Worm (Caenorhabditis elegans) whole organism, midembryonic: ENCODE data around the gene H34I24.1.

Experiments
- cog-1 ChIP-seq: sonication (generic microtip); optimal IDR thresholded peaks from 2 replicates; lab custom pipeline; 2016; ENCODE audit warnings: missing genetic modification characterization, missing compliant biosample characterization
- flt-1 ChIP-seq: fragments of 200-800 bp; sonication (Bioruptor generic); IDR thresholded peaks from 2 replicates; pipeline ENCODE4 v1.3.6; 2022; ENCODE audit warnings: missing genetic modification characterization, missing compliant biosample characterization
- klf-2 ChIP-seq: fragments of 200-800 bp; sonication (Bioruptor generic); conservative IDR thresholded peaks from 2 replicates; pipeline ENCODE4 v1.3.6; 2022; ENCODE audit warnings: missing genetic modification reagents, missing genetic modification characterization, missing compliant biosample characterization
- med-1 ChIP-seq: sonication (generic microtip); optimal IDR thresholded peaks from 2 replicates; lab custom pipeline; 2017; ENCODE audit warnings: missing genetic modification characterization, mild to moderate bottlenecking, missing compliant biosample characterization, antibody characterized with exemption, missing genetic modification reagents; ENCODE audit not compliant: insufficient read depth
- tab-1 ChIP-seq: fragments of 200-800 bp; sonication (Bioruptor generic); IDR thresholded peaks from 2 replicates; pipeline ENCODE4 v1.3.6; 2022; ENCODE audit warnings: missing genetic modification characterization, missing compliant biosample characterization
- ztf-29 ChIP-seq: fragments of 200-800 bp; sonication (Bioruptor generic); IDR thresholded peaks from 2 replicates; pipeline ENCODE4 v1.3.6; 2022; ENCODE audit warnings: missing genetic modification reagents, missing genetic modification characterization, missing compliant biosample characterization

ce11 chrIII:2816205-2816923, 30.5 kb upstream of the H34I24.1 start:
- TF ChIP-seq med-1: no peak
- no peak for TF ChIP-seq tab-1 (GFP tag; lab: Robert Waterston, UW)
- no peak for TF ChIP-seq flt-1 (GFP tag; lab: Robert Waterston, UW)
- TF ChIP-seq cog-1 (tag; lab: Kevin White, UChicago): no peak
- TF ChIP-seq ztf-29 (GFP tag; lab: Robert Waterston, UW): no peak
- no peak for TF ChIP-seq klf-2 (GFP tag; lab: Robert Waterston, UW)
